Worm (Caenorhabditis elegans): ENCODE measurements around the gene T23F6.3.

Gene T23F6.3

DNA sequence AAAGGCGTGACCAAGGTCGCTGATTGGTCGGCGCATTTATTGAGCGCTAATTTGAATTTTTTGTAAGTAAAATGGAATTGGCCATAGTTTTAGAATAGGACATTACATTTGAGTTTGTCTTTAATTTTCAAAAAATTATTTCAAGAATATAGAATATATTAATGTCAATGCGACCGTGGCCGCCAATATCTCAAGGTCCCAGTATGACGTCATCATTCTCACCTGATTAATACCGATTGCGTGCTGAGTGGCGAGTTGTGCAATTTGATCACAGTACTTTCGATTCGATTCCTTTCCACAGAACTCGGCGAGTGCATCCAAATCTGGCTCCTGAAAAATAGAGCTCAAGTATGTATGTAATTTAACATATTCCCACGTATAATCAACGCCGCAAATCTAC lies 31.1 kb upstream of the T23F6.3 start:
- TF ChIP-seq nfya-1 (tag; optimal IDR thresholded peaks at IDR 0.05) (peak; percentile 69), ama-1 (optimal IDR thresholded peaks at IDR 0.05) (no peak), ceh-24 (tag; optimal IDR thresholded peaks at IDR 0.05) (no peak)

DNA sequence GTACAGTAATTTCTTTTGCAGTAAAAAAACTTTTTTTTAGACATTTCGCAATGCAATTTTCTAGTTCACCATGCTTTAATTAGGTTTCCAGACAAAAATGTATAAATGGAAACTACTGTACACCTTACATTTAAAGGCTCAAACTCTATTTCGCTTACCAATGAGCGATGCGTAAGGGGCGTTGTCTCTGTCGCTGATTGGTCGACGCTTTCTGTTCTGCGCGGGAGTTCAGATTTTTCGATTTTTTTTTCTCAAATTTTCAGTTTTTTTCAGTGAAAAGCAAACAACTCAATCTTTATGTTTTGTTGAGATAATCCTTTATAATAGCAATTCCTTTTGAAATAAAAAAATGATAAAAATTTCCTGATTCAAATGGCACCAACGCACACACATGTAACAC lies 29.6 kb upstream of the T23F6.3 start:
- TF ChIP-seq nfya-1 (tag; optimal IDR thresholded peaks at IDR 0.05) = peak; percentile 60
- TF ChIP-seq fkh-6 (tag; optimal IDR thresholded peaks at IDR 0.05) = no peak

DNA sequence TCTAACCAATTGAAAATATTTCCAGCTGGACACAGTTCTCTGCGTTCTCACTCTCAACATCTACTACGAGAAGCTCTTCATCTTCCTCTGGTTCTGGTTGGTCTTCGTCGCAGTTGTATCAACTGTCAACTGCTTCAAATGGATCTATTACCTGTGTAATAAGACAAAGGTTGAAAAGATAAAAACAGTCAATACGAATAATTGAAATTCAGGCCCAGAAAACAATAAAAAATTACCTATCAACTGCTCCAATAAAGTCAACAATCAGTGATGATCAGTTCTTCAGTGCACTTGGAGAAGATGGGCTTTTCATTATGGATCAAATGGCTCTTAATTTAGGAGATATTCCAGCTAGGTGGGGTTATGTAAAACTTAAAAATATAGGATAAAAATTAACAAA lies 24.2 kb upstream of the T23F6.3 start:
- TF ChIP-seq Y22D7AL.16 (tag; optimal IDR thresholded peaks at IDR 0.05) (no peak), npax-4 (tag; optimal IDR thresholded peaks at IDR 0.05) (no peak), ref-2 (tag; optimal IDR thresholded peaks at IDR 0.05) (no peak), sox-4 (tag; optimal IDR thresholded peaks at IDR 0.05) (no peak), ceh-18 (tag; optimal IDR thresholded peaks at IDR 0.05) (no peak), T23F11.4 (GFP tag; optimal IDR thresholded peaks at IDR 0.05) (no peak), pqm-1 (tag; optimal IDR thresholded peaks at IDR 0.05) (no peak), nhr-232 (tag; optimal IDR thresholded peaks at IDR 0.05) (no peak), F13H6.1 (tag; optimal IDR thresholded peaks at IDR 0.05) (no peak), hlh-30 (tag; optimal IDR thresholded peaks at IDR 0.05; ENCODE audit: insufficient read depth) (no peak), ceh-14 (tag; optimal IDR thresholded peaks at IDR 0.05) (no peak), ets-4 (tag; optimal IDR thresholded peaks at IDR 0.05) (no peak), fax-1 (tag; optimal IDR thresholded peaks at IDR 0.05) (no peak)

DNA sequence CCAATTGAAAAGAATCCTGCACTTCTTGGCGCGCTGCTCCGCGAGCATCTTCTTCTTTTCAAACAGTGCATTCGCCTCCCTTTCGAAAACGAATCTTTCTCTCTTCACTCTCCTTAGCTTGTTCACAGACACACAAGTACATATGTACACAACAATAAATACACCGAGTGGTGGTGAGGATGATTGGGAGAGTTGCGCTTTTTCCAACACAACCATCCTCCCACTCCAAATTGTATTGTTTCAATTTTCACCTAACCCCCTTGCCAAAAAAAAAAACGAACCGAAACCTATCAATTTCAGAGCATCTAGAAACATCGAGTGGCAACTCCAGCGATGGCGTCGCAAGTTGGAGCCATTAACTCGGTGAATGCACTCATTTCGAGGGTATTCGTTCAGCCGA lies 21.7 kb upstream of the T23F6.3 start, which contains the start of gene inx-6:
TSS of gene inx-6 (plus strand) at position 301 of the 400 bp plus-strand sequence.
- TF ChIP-seq mec-3 (tag; optimal IDR thresholded peaks at IDR 0.05; ENCODE audit: borderline replicate concordance) (no peak), gmeb-2 (tag; optimal IDR thresholded peaks at IDR 0.05) (no peak), tbx-7 (tag; optimal IDR thresholded peaks at IDR 0.05) (no peak), lim-6 (tag; optimal IDR thresholded peaks at IDR 0.05) (no peak), lin-11 (tag; optimal IDR thresholded peaks at IDR 0.05) (no peak), zip-5 (tag; optimal IDR thresholded peaks at IDR 0.05) (no peak), elt-2 (tag; optimal IDR thresholded peaks at IDR 0.05) (no peak), eyg-1 (tag; optimal IDR thresholded peaks at IDR 0.05) (no peak), ceh-22 (tag; optimal IDR thresholded peaks at IDR 0.05) (no peak), pqm-1 (tag; optimal IDR thresholded peaks at IDR 0.05) (no peak), hlh-15 (tag; optimal IDR thresholded peaks at IDR 0.05) (no peak), F13H6.1 (tag; optimal IDR thresholded peaks at IDR 0.05) (no peak), hlh-30 (tag; optimal IDR thresholded peaks at IDR 0.05; ENCODE audit: insufficient read depth) (no peak), ttx-3 (tag; optimal IDR thresholded peaks at IDR 0.05) (no peak), npax-4 (tag; optimal IDR thresholded peaks at IDR 0.05) (no peak), dve-1 (tag; optimal IDR thresholded peaks at IDR 0.05) (no peak), pag-3 (tag; optimal IDR thresholded peaks at IDR 0.05; ENCODE audit: borderline replicate concordance) (no peak), K09A11.1 (tag; optimal IDR thresholded peaks at IDR 0.05; ENCODE audit: insufficient read depth) (no peak), elt-4 (tag; optimal IDR thresholded peaks at IDR 0.05) (no peak), ceh-48 (tag; optimal IDR thresholded peaks at IDR 0.05) (no peak)

DNA sequence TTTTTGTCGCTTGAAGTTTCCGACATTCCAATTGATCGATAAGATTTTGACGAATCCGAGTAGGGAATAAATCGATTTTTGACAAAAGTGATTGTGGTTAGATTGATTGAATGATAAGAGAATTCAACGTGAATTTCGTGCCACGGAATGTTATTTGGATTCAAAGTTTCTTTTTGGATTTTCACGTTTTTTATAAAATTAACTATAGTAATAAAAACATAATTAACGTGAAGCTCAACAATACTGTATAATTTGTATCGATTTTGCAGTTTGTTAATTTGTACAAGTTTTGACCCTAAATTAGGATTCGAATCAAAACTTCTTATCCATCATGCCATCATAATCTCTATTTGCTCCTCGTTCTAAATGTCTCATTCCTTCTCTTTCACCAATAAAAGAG lies 20.2 kb upstream of the T23F6.3 start, which contains the start of gene C36H8.1:
TSS of gene C36H8.1 (minus strand) at position 101 of the 400 bp plus-strand sequence.
- TF ChIP-seq ets-4 (tag; optimal IDR thresholded peaks at IDR 0.05) = no peak
- TF ChIP-seq npax-4 (tag; optimal IDR thresholded peaks at IDR 0.05) = no peak
- no peak for TF ChIP-seq ceh-30 (tag; optimal IDR thresholded peaks at IDR 0.05)
- TF ChIP-seq eyg-1 (tag; optimal IDR thresholded peaks at IDR 0.05) = no peak

DNA sequence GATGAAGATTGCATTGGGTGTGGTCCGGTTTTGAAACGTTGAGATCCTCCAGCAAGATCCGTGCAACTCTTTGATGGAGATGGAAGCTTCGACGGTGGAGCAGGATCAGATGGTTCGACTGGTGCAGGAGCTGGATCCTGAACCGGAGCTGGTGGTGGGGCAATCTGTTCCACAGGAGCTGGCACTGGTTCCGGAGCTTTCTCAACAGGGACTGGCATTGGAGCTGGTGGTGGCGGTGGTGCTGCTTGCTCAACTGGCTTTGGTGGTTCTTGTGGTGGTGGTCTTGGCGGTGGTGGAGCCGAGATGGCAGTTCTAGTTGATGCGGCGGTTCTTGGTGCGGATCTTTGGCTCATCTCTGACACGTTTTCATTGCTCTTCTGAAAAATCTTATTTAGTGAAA lies 19.1 kb upstream of the T23F6.3 start:
- no peak for TF ChIP-seq pha-2 (tag; optimal IDR thresholded peaks at IDR 0.05)
- no peak for TF ChIP-seq ceh-9 (tag; optimal IDR thresholded peaks at IDR 0.05)
- TF ChIP-seq lim-6 (tag; optimal IDR thresholded peaks at IDR 0.05) = no peak
- no peak for TF ChIP-seq hlh-8 (tag; optimal IDR thresholded peaks at IDR 0.05)
- TF ChIP-seq ceh-30 (tag; optimal IDR thresholded peaks at IDR 0.05) = no peak
- TF ChIP-seq pax-1 (tag; optimal IDR thresholded peaks at IDR 0.05) = no peak
- TF ChIP-seq tbx-2 (tag; optimal IDR thresholded peaks at IDR 0.05) = no peak
- no peak for TF ChIP-seq unc-42 (tag; optimal IDR thresholded peaks at IDR 0.05)
- TF ChIP-seq ceh-48 (tag; optimal IDR thresholded peaks at IDR 0.05) = no peak
- TF ChIP-seq ceh-22 (tag; optimal IDR thresholded peaks at IDR 0.05) = no peak
- no peak for TF ChIP-seq pat-9 (tag; optimal IDR thresholded peaks at IDR 0.05)
